Worm (Caenorhabditis elegans) whole organism, young adult: ENCODE data around the gene C44C10.3.

Source experiments
- B0019.2 ChIP-seq: fragments of 200-800 bp; sonication (Bioruptor generic); conservative IDR thresholded peaks from 2 replicates; pipeline ENCODE4 v1.3.6; 2022; ENCODE audit warnings: missing genetic modification reagents, missing genetic modification characterization, missing compliant biosample characterization
- B0336.3 ChIP-seq: fragments of 200-800 bp; sonication (Bioruptor generic); IDR thresholded peaks from 2 replicates; pipeline ENCODE4 v1.3.6; 2022; ENCODE audit warnings: missing genetic modification characterization, missing compliant biosample characterization
- F33H1.4 ChIP-seq: fragments of 200-800 bp; sonication (Bioruptor generic); IDR thresholded peaks from 2 replicates; pipeline ENCODE4 v1.3.6; 2022; ENCODE audit warnings: missing genetic modification reagents, missing genetic modification characterization, missing compliant biosample characterization
- F39B2.1 ChIP-seq: fragments of 200-800 bp; sonication (Bioruptor generic); IDR thresholded peaks from 2 replicates; pipeline ENCODE4 v1.3.6; 2022; ENCODE audit warnings: missing genetic modification reagents, missing genetic modification characterization, missing compliant biosample characterization
- F52B5.7 ChIP-seq: sonication (generic microtip); optimal IDR thresholded peaks from 2 replicates; lab custom pipeline; 2016; ENCODE audit warnings: mild to moderate bottlenecking, missing genetic modification characterization, missing compliant biosample characterization
- F55B11.4 ChIP-seq: sonication (generic microtip); optimal IDR thresholded peaks from 2 replicates; lab custom pipeline; 2016; ENCODE audit warnings: missing compliant biosample characterization, missing genetic modification characterization, borderline replicate concordance; ENCODE audit not compliant: insufficient read depth
- K11D2.4 ChIP-seq: fragments of 200-800 bp; sonication (Bioruptor generic); IDR thresholded peaks from 2 replicates; pipeline ENCODE4 v1.3.6; 2022; ENCODE audit warnings: missing genetic modification reagents, missing genetic modification characterization, missing compliant biosample characterization
- Y53F4B.3 ChIP-seq: fragments of 200-800 bp; sonication (Bioruptor generic); IDR thresholded peaks from 2 replicates; pipeline ENCODE4 v1.3.6; 2022; ENCODE audit warnings: missing genetic modification reagents, missing genetic modification characterization, missing compliant biosample characterization
- Y67H2A.10 ChIP-seq: fragments of 200-800 bp; sonication (Bioruptor generic); conservative IDR thresholded peaks from 2 replicates; pipeline ENCODE4 v1.3.6; 2022; ENCODE audit warnings: missing genetic modification reagents, missing genetic modification characterization, missing compliant biosample characterization
- Y79H2A.3 ChIP-seq: fragments of 200-800 bp; sonication (Bioruptor generic); conservative IDR thresholded peaks from 2 replicates; pipeline ENCODE4 v1.3.6; 2022; ENCODE audit warnings: missing genetic modification reagents, missing genetic modification characterization, missing compliant biosample characterization
- Y95B8A.8 ChIP-seq: fragments of 200-800 bp; sonication (Bioruptor generic); IDR thresholded peaks from 2 replicates; pipeline ENCODE4 v1.3.6; 2022; ENCODE audit warnings: missing genetic modification reagents, missing genetic modification characterization, missing compliant biosample characterization
- akir-1 ChIP-seq: fragments of 200-800 bp; sonication (Bioruptor generic); optimal IDR thresholded peaks from 2 replicates; lab custom pipeline; 2018; ENCODE audit warnings: mild to moderate bottlenecking, missing genetic modification characterization, moderate library complexity, missing compliant biosample characterization
- attf-3 ChIP-seq: fragments of 200-800 bp; sonication (Bioruptor generic); conservative IDR thresholded peaks from 2 replicates; pipeline ENCODE4 v1.3.6; 2022; ENCODE audit warnings: missing genetic modification reagents, missing genetic modification characterization, missing compliant biosample characterization
- attf-5 ChIP-seq: fragments of 200-800 bp; sonication (Bioruptor generic); optimal IDR thresholded peaks from 2 replicates; lab custom pipeline; 2018; ENCODE audit warnings: mild to moderate bottlenecking, missing genetic modification characterization, missing compliant biosample characterization
- ccch-3 ChIP-seq: fragments of 200-800 bp; sonication (Bioruptor generic); optimal IDR thresholded peaks from 2 replicates; lab custom pipeline; 2018; ENCODE audit warnings: mild to moderate bottlenecking, missing genetic modification characterization, missing compliant biosample characterization
- ceh-40 ChIP-seq: fragments of 200-800 bp; sonication (Bioruptor generic); IDR thresholded peaks from 2 replicates; pipeline ENCODE4 v1.3.6; 2022; ENCODE audit warnings: missing genetic modification characterization, missing compliant biosample characterization
- dox-1 ChIP-seq: fragments of 200-800 bp; sonication (Bioruptor generic); IDR thresholded peaks from 2 replicates; pipeline ENCODE4 v1.3.6; 2022; ENCODE audit warnings: missing genetic modification reagents, missing genetic modification characterization, missing compliant biosample characterization
- egl-44 ChIP-seq: fragments of 200-800 bp; sonication (Bioruptor generic); IDR thresholded peaks from 2 replicates; pipeline ENCODE4 v1.3.6; 2022; ENCODE audit warnings: missing genetic modification reagents, missing genetic modification characterization, missing compliant biosample characterization
- hlh-26 ChIP-seq: fragments of 200-800 bp; sonication (Bioruptor generic); conservative IDR thresholded peaks from 2 replicates; pipeline ENCODE4 v1.3.6; 2022; ENCODE audit warnings: missing genetic modification reagents, missing genetic modification characterization, missing compliant biosample characterization
- hmg-1.2 ChIP-seq: fragments of 200-800 bp; sonication (Bioruptor generic); IDR thresholded peaks from 2 replicates; pipeline ENCODE4 v1.3.6; 2022; ENCODE audit warnings: missing genetic modification reagents, missing genetic modification characterization, missing compliant biosample characterization
- let-526 ChIP-seq: fragments of 200-800 bp; sonication (Bioruptor generic); IDR thresholded peaks from 2 replicates; pipeline ENCODE4 v1.3.6; 2022; ENCODE audit warnings: missing genetic modification reagents, missing genetic modification characterization, missing compliant biosample characterization
- lin-35 ChIP-seq, 3 experiments: fragments of 150-350 bp in 2 of 3; sonication (generic microtip) in 1 of 3; optimal IDR thresholded peaks; 2 replicates each; lab custom pipeline; 2014 to 2018; ENCODE audit warnings: missing biosample characterization in 3 of 3, missing genetic modification characterization in 3 of 3, missing genetic modification reagents in 3 of 3
- lsl-1 ChIP-seq: fragments of 200-800 bp; sonication (Bioruptor generic); optimal IDR thresholded peaks from 2 replicates; lab custom pipeline; 2018; ENCODE audit warnings: mild to moderate bottlenecking, missing genetic modification characterization, moderate library complexity, missing compliant biosample characterization
- nfyb-1 ChIP-seq: fragments of 200-800 bp; sonication (Bioruptor generic); IDR thresholded peaks from 2 replicates; pipeline ENCODE4 v1.3.6; 2022; ENCODE audit warnings: missing genetic modification reagents, missing genetic modification characterization, missing compliant biosample characterization
- nhr-80 ChIP-seq: sonication (generic microtip); optimal IDR thresholded peaks from 2 replicates; lab custom pipeline; 2016; ENCODE audit warnings: missing genetic modification characterization, missing compliant biosample characterization
- pha-4 ChIP-seq: fragments of 150-350 bp; sonication (generic microtip); optimal IDR thresholded peaks from 2 replicates; lab custom pipeline; 2014; ENCODE audit warnings: missing biosample characterization, missing genetic modification reagents, missing genetic modification characterization
- repo-1 ChIP-seq: sonication (generic microtip); optimal IDR thresholded peaks from 2 replicates; lab custom pipeline; 2017; ENCODE audit warnings: mild to moderate bottlenecking, missing genetic modification characterization, missing compliant biosample characterization
- snpc-1.1 ChIP-seq: sonication (generic microtip); optimal IDR thresholded peaks from 2 replicates; lab custom pipeline; 2017; ENCODE audit warnings: missing genetic modification characterization, mild to moderate bottlenecking, missing compliant biosample characterization, antibody characterized with exemption, moderate library complexity, missing genotype, missing genetic modification reagents; ENCODE audit not compliant: insufficient read depth
- unc-130 ChIP-seq: sonication (generic microtip); optimal IDR thresholded peaks from 2 replicates; lab custom pipeline; 2016; ENCODE audit warnings: missing genetic modification reagents, missing genetic modification characterization, missing compliant biosample characterization

Gene C44C10.3

ce11 chrX:11711437-11712080, 9.2 kb downstream of the C44C10.3 start (continued):
- TF ChIP-seq ccch-3 (GFP tag; lab: Kevin White, UChicago) (no peak), lin-35 (GFP tag; optimal IDR thresholded peaks at IDR 0.05; lab: Kevin White, UChicago) (no peak)

ce11 chrX:11712230-11712853, 10.0 kb downstream of the C44C10.3 start, which contains the start of gene col-180:
TSS of gene col-180 (minus strand) at chrX:11712280.
- TF ChIP-seq Y79H2A.3 (GFP tag; lab: Robert Waterston, UW) (no peak), unc-130 (no peak), F33H1.4 (GFP tag; lab: Robert Waterston, UW) (no peak), Y95B8A.8 (GFP tag; lab: Robert Waterston, UW) (no peak), lin-35 (GFP tag; optimal IDR thresholded peaks at IDR 0.05; lab: Kevin White, UChicago) (no peak), B0336.3 (GFP tag; lab: Robert Waterston, UW) (no peak), K11D2.4 (no peak), attf-5 (GFP tag; lab: Kevin White, UChicago) (no peak), ceh-40 (GFP tag; lab: Robert Waterston, UW) (no peak), attf-3 (GFP tag; lab: Robert Waterston, UW) (no peak), Y67H2A.10 (no peak), egl-44 (GFP tag; lab: Robert Waterston, UW) (no peak), F52B5.7 (tag; lab: Kevin White, UChicago) (no peak)

DNA sequence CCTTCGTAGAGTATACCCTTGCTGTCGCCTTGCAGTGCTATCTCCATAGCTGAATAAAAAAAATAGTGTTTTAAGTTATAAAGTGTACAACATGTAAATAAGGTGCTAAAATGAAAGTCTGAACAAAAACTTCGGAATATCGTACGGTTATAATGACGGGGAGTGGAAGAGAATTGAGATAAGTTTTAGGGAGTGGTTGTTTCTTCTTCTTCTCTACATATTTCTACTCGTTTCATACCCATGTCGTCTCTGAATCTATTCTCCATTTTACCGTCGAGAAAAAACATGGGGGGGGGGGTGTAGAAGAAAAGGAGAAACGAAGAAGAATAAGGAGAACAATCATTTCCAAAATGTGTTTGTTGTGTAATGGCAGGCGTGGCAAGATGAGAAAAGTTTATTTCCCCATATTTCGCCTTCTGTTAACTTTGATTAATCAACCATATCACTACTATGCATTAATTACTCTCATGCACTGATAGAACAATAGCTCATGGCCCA, 14.2 kb downstream of the C44C10.3 start, which contains the start of gene C44C10.9:
TSS of gene C44C10.9 (minus strand) at position 51 of the 498 bp plus-strand sequence.
- TF ChIP-seq Y53F4B.3, result no peak
- TF ChIP-seq pha-4, result no peak
- TF ChIP-seq F39B2.1 (GFP tag; lab: Robert Waterston, UW), result no peak
- TF ChIP-seq Y95B8A.8 (GFP tag; lab: Robert Waterston, UW), result no peak
- TF ChIP-seq, all 124 proteins: peak for 0

DNA sequence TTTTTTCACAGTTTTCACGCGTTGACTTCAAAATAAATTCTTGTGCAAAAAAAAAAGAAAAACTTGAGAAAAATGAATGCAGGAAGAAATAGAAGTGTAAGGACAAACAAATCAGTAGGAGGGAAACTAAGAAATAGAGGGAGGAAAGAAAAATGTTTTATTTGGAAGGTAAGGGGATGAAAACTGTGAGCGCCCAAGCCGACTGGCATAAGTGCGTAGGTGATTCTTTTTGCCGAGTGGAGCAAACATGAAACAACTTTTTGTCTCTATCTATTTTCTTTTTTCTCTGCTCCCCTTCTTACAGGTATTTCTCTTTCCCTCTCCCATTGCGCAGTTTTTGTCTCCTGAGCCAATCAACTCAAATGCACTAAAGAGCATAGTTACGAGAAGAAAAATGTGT, 16.4 kb downstream of the C44C10.3 start:
- TF ChIP-seq F55B11.4 (tag; lab: Kevin White, UChicago) (no peak), repo-1 (tag; lab: Kevin White, UChicago) (no peak), B0019.2 (no peak), Y95B8A.8 (GFP tag; lab: Robert Waterston, UW) (no peak), hlh-26 (GFP tag; lab: Robert Waterston, UW) (no peak), akir-1 (GFP tag; lab: Kevin White, UChicago) (no peak), hmg-1.2 (GFP tag; lab: Robert Waterston, UW) (no peak), lsl-1 (GFP tag; lab: Kevin White, UChicago) (no peak), let-526 (GFP tag; lab: Robert Waterston, UW) (no peak)

DNA sequence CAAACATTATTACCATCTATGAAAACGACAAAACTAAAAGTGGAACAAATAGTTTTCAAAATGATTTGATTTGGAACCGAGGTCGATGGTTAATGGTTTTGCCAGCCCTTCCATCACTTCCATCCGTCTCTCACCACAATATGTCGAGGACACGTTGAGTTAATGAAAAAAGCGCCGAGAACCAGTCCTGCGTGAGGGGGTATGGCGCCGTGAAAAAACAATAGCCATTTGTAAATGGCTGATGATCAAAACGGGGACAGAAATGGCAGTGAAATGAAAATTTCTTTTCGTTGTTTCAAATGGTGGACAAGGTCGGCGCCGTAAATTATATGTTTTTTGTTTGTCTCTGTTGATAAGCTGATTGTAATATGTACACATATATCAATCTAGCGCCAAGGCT, 17.7 kb downstream of the C44C10.3 start:
- TF ChIP-seq nhr-80 (tag; lab: Kevin White, UChicago) (peak; percentile 5), nfyb-1 (no peak), dox-1 (no peak)

DNA sequence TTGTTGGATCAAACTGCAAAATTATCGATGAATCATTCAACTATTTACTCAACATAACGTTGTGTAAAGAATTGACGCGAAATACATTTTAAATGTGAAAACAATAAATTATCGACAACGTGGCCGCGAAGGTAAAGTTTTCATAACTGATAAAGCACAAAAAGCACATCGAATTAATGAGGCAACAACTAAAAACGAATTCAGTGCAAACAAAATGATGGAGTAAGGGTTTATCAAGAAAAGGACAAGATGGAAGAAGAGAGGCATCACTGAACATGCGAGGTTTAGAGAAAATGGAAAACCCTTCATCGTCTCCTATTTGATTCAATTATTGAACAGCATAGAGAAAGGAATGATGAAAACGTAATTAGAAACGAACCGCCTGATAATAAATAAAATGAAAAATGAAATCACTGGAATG, 21.5 kb downstream of the C44C10.3 start, which contains the start of gene D1053.4:
TSS of gene D1053.4 (minus strand) at position 20 of the 421 bp plus-strand sequence.
- TF ChIP-seq snpc-1.1 (tag; lab: Kevin White, UChicago) (no peak), nhr-80 (tag; lab: Kevin White, UChicago) (peak; percentile 81)
